Worm (Caenorhabditis elegans) whole organism, mixed stage, embryonic: ENCODE measurements around the gene nca-2.
A peak's percentile ranks its signal among the peaks of the same experiment; 100 is the strongest.

Experiments
- bed-3 ChIP-seq: fragments of 200-800 bp; sonication (Bioruptor generic); optimal IDR thresholded peaks from 3 replicates; lab custom pipeline; 2018; ENCODE audit warnings: mild to moderate bottlenecking, missing genetic modification characterization, moderate library complexity, missing compliant biosample characterization
- ceh-39 ChIP-seq: fragments of 150-350 bp; optimal IDR thresholded peaks from 2 replicates; lab custom pipeline; 2014; ENCODE audit warnings: missing biosample characterization, missing genetic modification characterization
- ceh-83 ChIP-seq: fragments of 200-800 bp; sonication (Bioruptor generic); optimal IDR thresholded peaks from 2 replicates; lab custom pipeline; 2018; ENCODE audit warnings: mild to moderate bottlenecking, missing genetic modification characterization, missing compliant biosample characterization
- ces-1 ChIP-seq: fragments of 150-350 bp; optimal IDR thresholded peaks from 2 replicates; lab custom pipeline; 2014; ENCODE audit warnings: missing biosample characterization, missing genetic modification reagents, missing genetic modification characterization
- cnd-1 ChIP-seq: fragments of 200-800 bp; sonication (Bioruptor generic); optimal IDR thresholded peaks from 2 replicates; lab custom pipeline; 2018; ENCODE audit warnings: mild to moderate bottlenecking, missing genetic modification characterization, missing compliant biosample characterization
- drap-1 ChIP-seq: fragments of 200-800 bp; sonication (Bioruptor generic); optimal IDR thresholded peaks from 3 replicates; lab custom pipeline; 2018; ENCODE audit warnings: mild to moderate bottlenecking, missing genetic modification characterization, missing compliant biosample characterization
- elt-1 ChIP-seq: sonication (generic microtip); optimal IDR thresholded peaks from 2 replicates; lab custom pipeline; 2017; ENCODE audit warnings: missing genetic modification characterization, mild to moderate bottlenecking, missing compliant biosample characterization, antibody characterized with exemption, moderate library complexity, borderline replicate concordance; ENCODE audit not compliant: insufficient read depth
- elt-3 ChIP-seq: fragments of 150-350 bp; optimal IDR thresholded peaks from 2 replicates; lab custom pipeline; 2014; ENCODE audit warnings: missing biosample characterization, missing genetic modification characterization
- flh-1 ChIP-seq: fragments of 200-800 bp; sonication (Bioruptor generic); optimal IDR thresholded peaks from 2 replicates; lab custom pipeline; 2018; ENCODE audit warnings: mild to moderate bottlenecking, missing genetic modification characterization, moderate library complexity, missing compliant biosample characterization
- ham-2 ChIP-seq: fragments of 200-800 bp; sonication (Bioruptor generic); optimal IDR thresholded peaks from 2 replicates; lab custom pipeline; 2018; ENCODE audit warnings: mild to moderate bottlenecking, missing genetic modification characterization, missing compliant biosample characterization
- hlh-1 ChIP-seq: fragments of 150-350 bp; optimal IDR thresholded peaks from 2 replicates; lab custom pipeline; 2014; ENCODE audit warnings: missing biosample characterization, missing genetic modification reagents, missing genetic modification characterization
- lin-13 ChIP-seq: fragments of 150-350 bp; optimal IDR thresholded peaks from 2 replicates; lab custom pipeline; 2014; ENCODE audit warnings: missing biosample characterization, missing genetic modification characterization
- lin-32 ChIP-seq: fragments of 200-800 bp; sonication (Bioruptor generic); optimal IDR thresholded peaks from 2 replicates; lab custom pipeline; 2018; ENCODE audit warnings: mild to moderate bottlenecking, missing genetic modification characterization, missing compliant biosample characterization
- mab-5 ChIP-seq: fragments of 150-350 bp; optimal IDR thresholded peaks from 2 replicates; lab custom pipeline; 2014; ENCODE audit warnings: missing biosample characterization, missing genetic modification characterization
- mep-1 ChIP-seq: fragments of 150-350 bp; optimal IDR thresholded peaks from 2 replicates; lab custom pipeline; 2017; ENCODE audit warnings: missing biosample characterization, missing genetic modification reagents, missing genetic modification characterization, inconsistent platforms
- mls-2 ChIP-seq: sonication (generic microtip); optimal IDR thresholded peaks from 2 replicates; lab custom pipeline; 2016; ENCODE audit warnings: mild to moderate bottlenecking, missing genetic modification characterization, moderate library complexity, missing compliant biosample characterization
- nhr-12 ChIP-seq: fragments of 150-350 bp; optimal IDR thresholded peaks from 2 replicates; lab custom pipeline; 2014; ENCODE audit warnings: missing biosample characterization, missing genetic modification characterization
- nhr-2 ChIP-seq: fragments of 150-350 bp; optimal IDR thresholded peaks from 2 replicates; lab custom pipeline; 2014; ENCODE audit warnings: missing biosample characterization, missing genetic modification characterization
- nhr-237 ChIP-seq: fragments of 150-350 bp; optimal IDR thresholded peaks from 2 replicates; lab custom pipeline; 2014; ENCODE audit warnings: missing biosample characterization, missing genetic modification characterization
- nhr-28 ChIP-seq: fragments of 150-350 bp; optimal IDR thresholded peaks from 2 replicates; lab custom pipeline; 2014; ENCODE audit warnings: missing biosample characterization, missing genetic modification characterization
- nhr-76 ChIP-seq: sonication (generic microtip); optimal IDR thresholded peaks from 2 replicates; lab custom pipeline; 2017; ENCODE audit warnings: missing biosample characterization, missing genetic modification characterization
- pha-4 ChIP-seq: fragments of 150-350 bp; optimal IDR thresholded peaks from 2 replicates; lab custom pipeline; 2018; ENCODE audit warnings: missing biosample characterization, missing genetic modification reagents, missing genetic modification characterization
- sem-2 ChIP-seq: fragments of 200-800 bp; sonication (Bioruptor generic); optimal IDR thresholded peaks from 2 replicates; lab custom pipeline; 2018; ENCODE audit warnings: mild to moderate bottlenecking, missing genetic modification characterization, missing compliant biosample characterization
- snpc-4 ChIP-seq: fragments of 150-350 bp; optimal IDR thresholded peaks from 2 replicates; lab custom pipeline; 2014; ENCODE audit warnings: missing biosample characterization, missing genetic modification characterization
- tbx-8 ChIP-seq: fragments of 200-800 bp; sonication (Bioruptor generic); optimal IDR thresholded peaks from 2 replicates; lab custom pipeline; 2018; ENCODE audit warnings: mild to moderate bottlenecking, missing genetic modification characterization, moderate library complexity, missing compliant biosample characterization
- unc-120 ChIP-seq: sonication (generic microtip); optimal IDR thresholded peaks from 2 replicates; lab custom pipeline; 2017; ENCODE audit warnings: missing genetic modification characterization, missing compliant biosample characterization; ENCODE audit not compliant: poor library complexity, severe bottlenecking
- unc-62 ChIP-seq: fragments of 150-350 bp; optimal IDR thresholded peaks from 2 replicates; lab custom pipeline; 2014; ENCODE audit warnings: missing biosample characterization, missing genetic modification reagents, missing genetic modification characterization
- ztf-11 ChIP-seq: fragments of 150-350 bp; optimal IDR thresholded peaks from 2 replicates; lab custom pipeline; 2014; ENCODE audit warnings: missing biosample characterization, missing genetic modification characterization

nca-2 gene

ce11 chrIII:4983961-4984360 is 18.6 kb downstream of the nca-2 start:
- TF ChIP-seq elt-1 (tag; lab: Kevin White, UChicago) (no peak), nhr-237 (no peak), cnd-1 (tag; lab: Kevin White, UChicago) (no peak), mep-1 (tag; lab: Kevin White, UChicago) (no peak), ztf-11 (tag; lab: Kevin White, UChicago) (no peak), elt-3 (tag; lab: Kevin White, UChicago) (no peak), ceh-39 (tag; lab: Kevin White, UChicago) (no peak), unc-62 (GFP tag; lab: Kevin White, UChicago) (no peak), ces-1 (GFP tag; lab: Kevin White, UChicago) (no peak), nhr-76 (tag; lab: Kevin White, UChicago) (no peak), nhr-28 (tag; lab: Kevin White, UChicago) (no peak), sem-2 (no peak), mls-2 (tag; lab: Kevin White, UChicago) (no peak), bed-3 (GFP tag; lab: Kevin White, UChicago) (no peak), pha-4 (tag; lab: Kevin White, UChicago) (no peak), lin-32 (GFP tag; lab: Kevin White, UChicago) (no peak)
- TF ChIP-seq, all 35 proteins: peak for 0

ce11 chrIII:4984444-4985086 is 19.2 kb downstream of the nca-2 start, which contains the start of gene C27F2.7:
Gene C27F2.7 (minus strand): TSS chrIII:4984494.
- TF ChIP-seq elt-3 (tag; lab: Kevin White, UChicago) (no peak), unc-62 (GFP tag; lab: Kevin White, UChicago) (no peak), flh-1 (GFP tag; lab: Kevin White, UChicago) (no peak), lin-32 (GFP tag; lab: Kevin White, UChicago) (no peak), hlh-1 (tag; lab: Kevin White, UChicago) (no peak), drap-1 (GFP tag; lab: Kevin White, UChicago) (no peak), nhr-28 (tag; lab: Kevin White, UChicago) (no peak), ceh-83 (GFP tag; lab: Kevin White, UChicago) (no peak), snpc-4 (tag; lab: Kevin White, UChicago) (no peak), elt-1 (tag; lab: Kevin White, UChicago) (no peak), ham-2 (no peak)

DNA sequence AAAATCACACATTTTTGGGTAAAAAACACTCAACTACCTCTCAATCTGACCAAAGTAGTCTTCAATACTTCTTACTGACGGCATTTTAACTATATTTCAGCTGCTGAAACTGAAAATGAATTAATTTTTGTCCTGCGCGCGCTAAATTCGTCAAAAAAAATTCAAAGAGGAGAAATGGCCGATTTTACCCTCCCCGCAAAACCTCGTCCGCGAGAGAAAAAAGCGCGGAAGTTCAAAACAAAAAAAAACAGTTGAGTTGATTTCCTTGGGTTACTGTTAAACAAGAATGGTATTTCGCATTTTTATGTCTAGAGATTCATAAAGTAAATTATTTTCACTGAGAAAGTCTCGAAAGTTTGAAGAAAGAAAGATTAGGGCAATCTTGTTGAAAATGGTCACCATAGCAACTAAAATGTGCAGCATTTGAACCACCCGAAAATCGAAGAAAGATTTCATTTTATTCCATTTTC is 21.5 kb downstream of the nca-2 start, which contains the start of the genes C27F2.10 and wdr-60:
Gene C27F2.10, minus strand, starts transcription at position 109 of the 470 bp plus-strand sequence.
Gene wdr-60, plus strand, starts transcription at position 420 of the 470 bp plus-strand sequence.
- TF ChIP-seq nhr-2 (tag; lab: Kevin White, UChicago) (no peak), lin-13 (tag; lab: Kevin White, UChicago) (peak; percentile 8), mab-5 (tag; lab: Kevin White, UChicago) (no peak), flh-1 (GFP tag; lab: Kevin White, UChicago) (no peak), mep-1 (tag; lab: Kevin White, UChicago) (peak; percentile 3)
- TF ChIP-seq, all 35 proteins: peak for 2

ce11 chrIII:4987666-4988065 is 22.3 kb downstream of the nca-2 start:
- TF ChIP-seq tbx-8, result no peak
- no peak for TF ChIP-seq nhr-12 (tag; lab: Kevin White, UChicago)
- no peak for TF ChIP-seq ztf-11 (tag; lab: Kevin White, UChicago)
- TF ChIP-seq lin-13 (tag; lab: Kevin White, UChicago), result no peak
- TF ChIP-seq pha-4 (tag; lab: Kevin White, UChicago), result no peak
- no peak for TF ChIP-seq flh-1 (GFP tag; lab: Kevin White, UChicago)
- TF ChIP-seq elt-3 (tag; lab: Kevin White, UChicago), result no peak
- no peak for TF ChIP-seq cnd-1 (tag; lab: Kevin White, UChicago)
- TF ChIP-seq nhr-76 (tag; lab: Kevin White, UChicago), result no peak
- TF ChIP-seq bed-3 (GFP tag; lab: Kevin White, UChicago), result no peak
- no peak for TF ChIP-seq lin-32 (GFP tag; lab: Kevin White, UChicago)

- TF ChIP-seq mab-5 (tag; lab: Kevin White, UChicago) (no peak), unc-120 (tag; lab: Kevin White, UChicago) (no peak), nhr-28 (tag; lab: Kevin White, UChicago) (no peak), mep-1 (tag; lab: Kevin White, UChicago) (no peak), sem-2 (no peak), drap-1 (GFP tag; lab: Kevin White, UChicago) (no peak), tbx-8 (no peak), nhr-2 (tag; lab: Kevin White, UChicago) (no peak), hlh-1 (tag; lab: Kevin White, UChicago) (no peak), ceh-83 (GFP tag; lab: Kevin White, UChicago) (no peak)
Measured at ce11 chrIII:4998111-4998859, 32.9 kb downstream of the nca-2 start, which contains the start of gene tmem-131. Gene tmem-131 (minus strand): TSS chrIII:4998161.
